Worm (Caenorhabditis elegans) whole organism, L4 larva: ENCODE data around the gene F44G4.7.

Experiments
- F26F4.8 ChIP-seq: fragments of 200-800 bp; sonication (Bioruptor generic); conservative IDR thresholded peaks from 2 replicates; pipeline ENCODE4 v1.3.6; 2022; ENCODE audit warnings: missing genetic modification characterization, missing compliant biosample characterization
- F37D6.2 ChIP-seq: sonication (generic microtip); optimal IDR thresholded peaks from 2 replicates; lab custom pipeline; 2016; ENCODE audit warnings: mild to moderate bottlenecking, missing genetic modification characterization, missing compliant biosample characterization
- R02D3.7 ChIP-seq: fragments of 150-350 bp; sonication (generic microtip); optimal IDR thresholded peaks from 3 replicates; lab custom pipeline; 2014; ENCODE audit warnings: missing biosample characterization, missing genetic modification characterization
- T20F7.1 ChIP-seq: fragments of 200-800 bp; sonication (Bioruptor generic); optimal IDR thresholded peaks from 2 replicates; lab custom pipeline; 2018; ENCODE audit warnings: mild to moderate bottlenecking, missing genetic modification characterization, missing compliant biosample characterization
- T26A8.4 ChIP-seq: fragments of 200-800 bp; sonication (Bioruptor generic); IDR thresholded peaks from 2 replicates; pipeline ENCODE4 v1.3.6; 2022; ENCODE audit warnings: missing genetic modification characterization, missing compliant biosample characterization
- Y105C5A.15 ChIP-seq: fragments of 200-800 bp; sonication (Bioruptor generic); IDR thresholded peaks from 2 replicates; pipeline ENCODE4 v1.3.6; 2022; ENCODE audit warnings: missing genetic modification characterization, missing compliant biosample characterization
- Y48G9A.11 ChIP-seq: fragments of 200-800 bp; sonication (Bioruptor generic); IDR thresholded peaks from 2 replicates; pipeline ENCODE4 v1.3.6; 2022; ENCODE audit warnings: missing genetic modification reagents, missing genetic modification characterization, missing compliant biosample characterization
- Y75B8A.6 ChIP-seq: fragments of 200-800 bp; sonication (Bioruptor generic); IDR thresholded peaks from 2 replicates; pipeline ENCODE4 v1.3.6; 2022; ENCODE audit warnings: missing genetic modification reagents, missing genetic modification characterization, missing compliant biosample characterization
- ZK337.2 ChIP-seq: fragments of 200-800 bp; sonication (Bioruptor generic); IDR thresholded peaks from 2 replicates; pipeline ENCODE4 v1.3.6; 2022; ENCODE audit warnings: missing genetic modification reagents, missing genetic modification characterization, missing compliant biosample characterization
- ZK546.5 ChIP-seq, 2 experiments: sonication (generic microtip); optimal IDR thresholded peaks; 2 replicates each; lab custom pipeline; 2017; ENCODE audit warnings: missing biosample characterization in 2 of 2, missing genetic modification characterization in 2 of 2
- aly-2 ChIP-seq: sonication (generic microtip); optimal IDR thresholded peaks from 2 replicates; lab custom pipeline; 2018; ENCODE audit warnings: missing biosample characterization, missing genetic modification characterization
- attf-4 ChIP-seq: sonication (generic microtip); optimal IDR thresholded peaks from 3 replicates; lab custom pipeline; 2017; ENCODE audit warnings: missing biosample characterization, missing genetic modification characterization
- ceh-20 ChIP-seq: fragments of 200-800 bp; sonication (Bioruptor generic); IDR thresholded peaks from 2 replicates; pipeline ENCODE4 v1.3.6; 2022; ENCODE audit warnings: missing genetic modification reagents, missing genetic modification characterization, missing compliant biosample characterization
- ceh-28 ChIP-seq: fragments of 150-350 bp; optimal IDR thresholded peaks from 2 replicates; lab custom pipeline; 2014; ENCODE audit warnings: missing biosample characterization, missing genetic modification reagents, missing genetic modification characterization
- ceh-32 ChIP-seq: sonication (generic microtip); optimal IDR thresholded peaks from 2 replicates; lab custom pipeline; 2016; ENCODE audit warnings: mild to moderate bottlenecking, missing genetic modification characterization, missing compliant biosample characterization; ENCODE audit not compliant: poor library complexity
- ceh-82 ChIP-seq: sonication (generic microtip); optimal IDR thresholded peaks from 2 replicates; lab custom pipeline; 2017; ENCODE audit warnings: missing biosample characterization, missing genetic modification characterization
- ces-1 ChIP-seq: fragments of 150-350 bp; sonication (generic microtip); optimal IDR thresholded peaks from 4 replicates; lab custom pipeline; 2014; ENCODE audit warnings: missing biosample characterization, missing genetic modification reagents, missing genetic modification characterization
- ctbp-1 ChIP-seq: fragments of 200-800 bp; sonication (Bioruptor generic); IDR thresholded peaks from 2 replicates; pipeline ENCODE4 v1.3.6; 2022; ENCODE audit warnings: missing genetic modification reagents, missing genetic modification characterization, missing compliant biosample characterization
- daf-12 ChIP-seq: fragments of 150-350 bp; optimal IDR thresholded peaks from 2 replicates; lab custom pipeline; 2014; ENCODE audit warnings: missing biosample characterization, missing genetic modification reagents, missing genetic modification characterization
- daf-16 ChIP-seq, 3 experiments: sonication (generic microtip); optimal IDR thresholded peaks; 2 replicates each; lab custom pipeline; 2016 to 2017; ENCODE audit warnings: missing genetic modification characterization in 3 of 3, missing genetic modification reagents in 3 of 3, mild to moderate bottlenecking in 2 of 3, missing compliant biosample characterization in 2 of 3, missing biosample characterization in 1 of 3, moderate library complexity in 1 of 3
- daf-19 ChIP-seq: fragments of 200-800 bp; sonication (Bioruptor generic); conservative IDR thresholded peaks from 2 replicates; pipeline ENCODE4 v1.3.6; 2022; ENCODE audit warnings: missing genetic modification characterization, missing compliant biosample characterization
- daf-8 ChIP-seq: fragments of 200-800 bp; sonication (Bioruptor generic); IDR thresholded peaks from 2 replicates; pipeline ENCODE4 v1.3.6; 2022; ENCODE audit warnings: missing genetic modification characterization, missing compliant biosample characterization
- dmd-6 ChIP-seq: fragments of 200-800 bp; sonication (Bioruptor generic); IDR thresholded peaks from 2 replicates; pipeline ENCODE4 v1.3.6; 2022; ENCODE audit warnings: missing genetic modification reagents, missing genetic modification characterization, missing compliant biosample characterization
- dpl-1 ChIP-seq: fragments of 150-350 bp; optimal IDR thresholded peaks from 2 replicates; lab custom pipeline; 2014; ENCODE audit warnings: missing biosample characterization, missing genetic modification reagents, missing genetic modification characterization
- duxl-1 ChIP-seq: sonication (generic microtip); optimal IDR thresholded peaks from 2 replicates; lab custom pipeline; 2016; ENCODE audit warnings: mild to moderate bottlenecking, missing genetic modification characterization, moderate library complexity, missing compliant biosample characterization; ENCODE audit not compliant: poor library complexity
- egl-27 ChIP-seq: sonication (generic microtip); optimal IDR thresholded peaks from 3 replicates; lab custom pipeline; 2017; ENCODE audit warnings: missing biosample characterization, missing genetic modification reagents, missing genetic modification characterization
- egl-43 ChIP-seq: fragments of 200-800 bp; sonication (Bioruptor generic); IDR thresholded peaks from 2 replicates; pipeline ENCODE4 v1.3.6; 2022; ENCODE audit warnings: missing genetic modification reagents, missing genetic modification characterization, missing compliant biosample characterization
- gei-8 ChIP-seq: fragments of 200-800 bp; sonication (Bioruptor generic); optimal IDR thresholded peaks from 2 replicates; lab custom pipeline; 2018; ENCODE audit warnings: mild to moderate bottlenecking, missing genetic modification characterization, missing compliant biosample characterization
- hif-1 ChIP-seq, 2 experiments: sonication (generic microtip); optimal IDR thresholded peaks; 2 replicates each; lab custom pipeline; 2016 to 2017; ENCODE audit warnings: missing compliant biosample characterization in 2 of 2, missing genetic modification characterization in 2 of 2, missing genetic modification reagents in 2 of 2, missing genotype in 2 of 2, mild to moderate bottlenecking in 1 of 2
- jun-1 ChIP-seq: fragments of 150-350 bp; optimal IDR thresholded peaks from 2 replicates; lab custom pipeline; 2014; ENCODE audit warnings: missing biosample characterization, missing genetic modification reagents, missing genetic modification characterization
- lin-1 ChIP-seq: fragments of 200-800 bp; sonication (Bioruptor generic); IDR thresholded peaks from 2 replicates; pipeline ENCODE4 v1.3.6; 2022; ENCODE audit warnings: missing genetic modification reagents, missing genetic modification characterization, missing compliant biosample characterization
- lin-13 ChIP-seq: fragments of 150-350 bp; optimal IDR thresholded peaks from 2 replicates; lab custom pipeline; 2014; ENCODE audit warnings: missing biosample characterization, missing genetic modification reagents, missing genetic modification characterization
- lir-3 ChIP-seq: sonication (generic microtip); optimal IDR thresholded peaks from 2 replicates; lab custom pipeline; 2016; ENCODE audit warnings: mild to moderate bottlenecking, missing genetic modification characterization, missing compliant biosample characterization
- mdl-1 ChIP-seq, 2 experiments: fragments of 150-350 bp in 1 of 2; sonication (generic microtip) in 1 of 2; optimal IDR thresholded peaks; 2 replicates each; lab custom pipeline; 2014 to 2017; ENCODE audit warnings: missing biosample characterization in 2 of 2, missing genetic modification characterization in 2 of 2
- nhr-76 ChIP-seq: fragments of 150-350 bp; optimal IDR thresholded peaks from 2 replicates; lab custom pipeline; 2014; ENCODE audit warnings: missing biosample characterization, missing genetic modification characterization
- pha-4 ChIP-seq, 2 experiments: fragments of 150-350 bp in 1 of 2; fragments of 200-800 bp in 1 of 2; sonication (Bioruptor generic) in 1 of 2; IDR thresholded peaks in 1 of 2; optimal IDR thresholded peaks in 1 of 2; 2 replicates each; pipeline versions ENCODE4 v1.3.6 to Lab custom; 2014 to 2022; ENCODE audit warnings: missing genetic modification characterization in 2 of 2, missing genetic modification reagents in 2 of 2, missing biosample characterization in 1 of 2, missing compliant biosample characterization in 1 of 2
- php-3 ChIP-seq: fragments of 200-800 bp; sonication (Bioruptor generic); IDR thresholded peaks from 2 replicates; pipeline ENCODE4 v1.3.6; 2022; ENCODE audit warnings: missing genetic modification reagents, missing genetic modification characterization, missing compliant biosample characterization
- rbr-2 ChIP-seq: sonication (generic microtip); optimal IDR thresholded peaks from 2 replicates; lab custom pipeline; 2016; ENCODE audit warnings: missing genotype, missing genetic modification characterization, missing compliant biosample characterization
- saeg-2 ChIP-seq: fragments of 200-800 bp; sonication (Bioruptor generic); IDR thresholded peaks from 2 replicates; pipeline ENCODE4 v1.3.6; 2022; ENCODE audit warnings: missing genetic modification reagents, missing genetic modification characterization, missing compliant biosample characterization
- set-16 ChIP-seq: fragments of 200-800 bp; sonication (Bioruptor generic); IDR thresholded peaks from 2 replicates; pipeline ENCODE4 v1.3.6; 2022; ENCODE audit warnings: missing genetic modification reagents, missing genetic modification characterization, missing compliant biosample characterization
- skn-1 ChIP-seq: fragments of 150-350 bp; optimal IDR thresholded peaks from 2 replicates; lab custom pipeline; 2014; ENCODE audit warnings: missing biosample characterization, missing genetic modification characterization
- snpc-1.2 ChIP-seq: fragments of 200-800 bp; sonication (Bioruptor generic); IDR thresholded peaks from 2 replicates; pipeline ENCODE4 v1.3.6; 2022; ENCODE audit warnings: missing genetic modification reagents, missing genetic modification characterization, missing compliant biosample characterization
- snpc-4 ChIP-seq: fragments of 150-350 bp; optimal IDR thresholded peaks from 2 replicates; lab custom pipeline; 2014; ENCODE audit warnings: missing biosample characterization, missing genetic modification characterization
- spr-3 ChIP-seq: fragments of 200-800 bp; sonication (Bioruptor generic); optimal IDR thresholded peaks from 2 replicates; lab custom pipeline; 2018; ENCODE audit warnings: mild to moderate bottlenecking, missing genetic modification characterization, missing compliant biosample characterization
- unc-130 ChIP-seq: sonication (generic microtip); optimal IDR thresholded peaks from 2 replicates; lab custom pipeline; 2016; ENCODE audit warnings: missing genetic modification reagents, missing genetic modification characterization, missing compliant biosample characterization
- unc-62 ChIP-seq, 3 experiments: fragments of 150-350 bp in 1 of 3; sonication (generic microtip); optimal IDR thresholded peaks in 2 of 3; peaks in 1 of 3; 1 replicate in 1 of 3; 2 replicates in 2 of 3; lab custom pipeline; 2014 to 2017; ENCODE audit warnings: missing biosample characterization in 3 of 3, missing genetic modification characterization in 3 of 3, missing genetic modification reagents in 3 of 3, missing genotype in 1 of 3
- vab-7 ChIP-seq: fragments of 200-800 bp; sonication (Bioruptor generic); IDR thresholded peaks from 2 replicates; pipeline ENCODE4 v1.3.6; 2022; ENCODE audit warnings: missing genetic modification reagents, missing genetic modification characterization, missing compliant biosample characterization
- zag-1 ChIP-seq: fragments of 150-350 bp; optimal IDR thresholded peaks from 2 replicates; lab custom pipeline; 2014; ENCODE audit warnings: missing biosample characterization, missing genetic modification characterization
- zip-11 ChIP-seq: fragments of 200-800 bp; sonication (Bioruptor generic); IDR thresholded peaks from 2 replicates; pipeline ENCODE4 v1.3.6; 2022; ENCODE audit warnings: missing genetic modification characterization, missing compliant biosample characterization
- zip-2 ChIP-seq: fragments of 150-350 bp; optimal IDR thresholded peaks from 2 replicates; lab custom pipeline; 2014; ENCODE audit warnings: missing biosample characterization, missing genetic modification characterization

The F44G4.7 gene

DNA sequence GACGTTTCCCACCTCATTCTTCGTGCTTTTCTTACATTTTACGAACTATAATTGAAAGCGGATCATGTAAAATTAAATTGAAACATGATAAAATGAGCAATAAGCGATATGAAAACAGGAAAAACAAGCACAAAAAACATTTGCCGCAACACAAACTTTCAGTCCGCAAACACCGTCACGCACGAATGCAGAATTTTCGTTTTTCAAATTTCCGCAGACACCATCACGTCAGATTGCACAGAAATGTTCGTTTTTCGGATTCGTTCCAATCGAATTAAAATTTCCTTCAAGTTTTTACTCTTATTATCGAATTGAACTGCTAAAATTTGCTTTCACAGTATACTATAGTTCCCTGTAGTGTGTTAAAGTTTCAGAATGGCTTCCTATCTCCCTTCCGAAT is 49.6 kb upstream of the F44G4.7 start, which contains the start of gene chmp-7 (continued):
- TF ChIP-seq unc-130 (peak; percentile 75), spr-3 (GFP tag; lab: Kevin White, UChicago) (no peak), ceh-20 (GFP tag; lab: Robert Waterston, UW) (peak; percentile 65; the same call in 1 of the 2 replicates), T20F7.1 (GFP tag; lab: Kevin White, UChicago) (no peak), jun-1 (peak; percentile 51), F26F4.8 (no peak), egl-43 (no peak), aly-2 (tag; lab: Kevin White, UChicago) (no peak), attf-4 (tag; lab: Kevin White, UChicago) (no peak), ceh-82 (tag; lab: Kevin White, UChicago) (no peak), Y105C5A.15 (0 out of 2 replicates have a peak, but pooled peaks have one; percentile 15), zag-1 (tag; lab: Kevin White, UChicago) (no peak), nhr-76 (tag; lab: Kevin White, UChicago) (no peak), ceh-28 (tag; lab: Kevin White, UChicago) (no peak), R02D3.7 (tag; lab: Kevin White, UChicago) (no peak), zip-2 (peak; percentile 2), mdl-1 (tag; optimal IDR thresholded peaks at IDR 0.05; lab: Kevin White, UChicago) (no peak), saeg-2 (no peak), set-16 (no peak), ZK337.2 (GFP tag; lab: Robert Waterston, UW) (no peak), ces-1 (GFP tag; lab: Kevin White, UChicago) (no peak), egl-27 (tag; lab: Kevin White, UChicago) (no peak), gei-8 (GFP tag; lab: Kevin White, UChicago) (no peak), daf-8 (no peak), daf-12 (tag; lab: Kevin White, UChicago) (no peak), rbr-2 (peak; percentile 74), unc-62 (GFP tag; optimal IDR thresholded peaks at IDR 0.05 in 1 of 2; lab: Kevin White, UChicago) (no peak), unc-62 (tag; optimal IDR thresholded peaks at IDR 0.05; lab: Kevin White, UChicago) (no peak), ctbp-1 (GFP tag; lab: Robert Waterston, UW) (peak; percentile 50; the same call in 1 of the 2 replicates), dmd-6 (peak; percentile 64), Y48G9A.11 (peak; percentile 40; the same call in 1 of the 2 replicates), daf-19 (GFP tag; lab: Robert Waterston, UW) (no peak), zip-11 (GFP tag; lab: Robert Waterston, UW) (no peak), skn-1 (no peak), vab-7 (GFP tag; lab: Robert Waterston, UW) (no peak; the same call in 1 of the 2 replicates), ceh-32 (tag; lab: Kevin White, UChicago) (no peak), snpc-1.2 (GFP tag; lab: Robert Waterston, UW) (peak; percentile 55; the same call in 1 of the 2 replicates), snpc-4 (tag; lab: Kevin White, UChicago) (no peak), F37D6.2 (tag; lab: Kevin White, UChicago) (peak; percentile 46), daf-16 (GFP tag; optimal IDR thresholded peaks at IDR 0.05; lab: Kevin White, UChicago) (no peak), daf-16 (tag; optimal IDR thresholded peaks at IDR 0.05; lab: Kevin White, UChicago) (peak; percentile 68), dpl-1 (GFP tag; lab: Kevin White, UChicago) (peak; percentile 90), T26A8.4 (GFP tag; lab: Robert Waterston, UW) (peak; percentile 72), hif-1 (tag; optimal IDR thresholded peaks at IDR 0.05; lab: Kevin White, UChicago) (peak in 1 of 2 experiments; percentile 53), Y75B8A.6 (no peak), pha-4 (GFP tag; IDR thresholded peaks at IDR 0.05; lab: Robert Waterston, UW) (no peak), pha-4 (tag; optimal IDR thresholded peaks at IDR 0.05; lab: Kevin White, UChicago) (peak; percentile 89), lin-1 (GFP tag; lab: Robert Waterston, UW) (no peak), lir-3 (no peak), php-3 (GFP tag; lab: Robert Waterston, UW) (no peak), ZK546.5 (tag; optimal IDR thresholded peaks at IDR 0.05; lab: Kevin White, UChicago) (no peak), duxl-1 (peak; percentile 68), lin-13 (GFP tag; lab: Kevin White, UChicago) (peak; percentile 84)
